Fruit fly (Drosophila melanogaster) whole organism, embryonic: Measurements from ENCODE around the gene CG9269.

Experiments used
- CG10959 ChIP-seq: fragments of 200-800 bp; sonication (Bioruptor generic); IDR thresholded peaks from 2 replicates; pipeline ENCODE4 v1.3.6; 2022; ENCODE audit warnings: missing biosample characterization, missing genetic modification characterization
- CG12104 ChIP-seq: fragments of 200-800 bp; sonication (Bioruptor generic); optimal IDR thresholded peaks from 3 replicates; lab custom pipeline; 2016; ENCODE audit warnings: missing biosample characterization, missing genetic modification characterization
- CG12391 ChIP-seq: fragments of 200-800 bp; sonication (Bioruptor generic); optimal IDR thresholded peaks from 3 replicates; lab custom pipeline; 2018; ENCODE audit warnings: missing biosample characterization, mild to moderate bottlenecking, missing genetic modification characterization, moderate library complexity
- CG12659 ChIP-seq: fragments of 200-800 bp; sonication (Bioruptor generic); optimal IDR thresholded peaks from 3 replicates; lab custom pipeline; 2017; ENCODE audit warnings: mild to moderate bottlenecking, missing biosample characterization, missing genetic modification reagents, missing genetic modification characterization
- CG12942 ChIP-seq: fragments of 200-800 bp; sonication (Bioruptor generic); optimal IDR thresholded peaks from 3 replicates; lab custom pipeline; 2016; ENCODE audit warnings: missing biosample characterization, missing genetic modification characterization
- CG17385 ChIP-seq: fragments of 200-800 bp; sonication (Bioruptor generic); optimal IDR thresholded peaks from 3 replicates; lab custom pipeline; 2018; ENCODE audit warnings: missing biosample characterization, mild to moderate bottlenecking, missing genetic modification characterization
- CG18476 ChIP-seq: fragments of 200-800 bp; sonication (Bioruptor generic); optimal IDR thresholded peaks from 2 replicates; lab custom pipeline; 2016; ENCODE audit warnings: missing biosample characterization, mild to moderate bottlenecking, missing genetic modification characterization
- CG3281 ChIP-seq: fragments of 200-800 bp; sonication (Bioruptor generic); optimal IDR thresholded peaks from 3 replicates; lab custom pipeline; 2017; ENCODE audit warnings: missing biosample characterization, mild to moderate bottlenecking, missing genetic modification characterization
- CG3838 ChIP-seq: fragments of 200-800 bp; sonication (Bioruptor generic); optimal IDR thresholded peaks from 3 replicates; lab custom pipeline; 2016; ENCODE audit warnings: missing biosample characterization, missing genetic modification characterization
- CG3847 ChIP-seq: fragments of 200-800 bp; sonication (Bioruptor generic); IDR thresholded peaks from 2 replicates; pipeline ENCODE4 v1.3.6; 2022; ENCODE audit warnings: missing biosample characterization, missing genetic modification characterization
- CG5953 ChIP-seq: fragments of 200-800 bp; sonication (Bioruptor generic); IDR thresholded peaks from 2 replicates; pipeline ENCODE4 v1.3.6; 2022; ENCODE audit warnings: missing biosample characterization, missing genetic modification characterization
- CG7357 ChIP-seq: fragments of 200-800 bp; sonication (Bioruptor generic); IDR thresholded peaks from 3 replicates; pipeline ENCODE4 v1.3.6; 2022; ENCODE audit warnings: missing biosample characterization, missing genetic modification characterization
- CG7556 ChIP-seq: fragments of 200-800 bp; sonication (Bioruptor generic); optimal IDR thresholded peaks from 2 replicates; lab custom pipeline; 2017; ENCODE audit warnings: missing biosample characterization, mild to moderate bottlenecking, missing genetic modification characterization
- CG9727 ChIP-seq: fragments of 200-800 bp; sonication (Bioruptor generic); optimal IDR thresholded peaks from 3 replicates; lab custom pipeline; 2017; ENCODE audit warnings: missing biosample characterization, mild to moderate bottlenecking, missing genetic modification characterization
- CG9797 ChIP-seq: fragments of 200-800 bp; sonication (Bioruptor generic); optimal IDR thresholded peaks from 3 replicates; lab custom pipeline; 2018; ENCODE audit warnings: missing biosample characterization, mild to moderate bottlenecking, missing genetic modification characterization
- Chrac-16 ChIP-seq: fragments of 200-800 bp; sonication (Bioruptor generic); optimal IDR thresholded peaks from 3 replicates; lab custom pipeline; 2016; ENCODE audit warnings: missing biosample characterization, missing genetic modification characterization
- Dbx ChIP-seq: fragments of 200-800 bp; sonication (Bioruptor generic); IDR thresholded peaks from 3 replicates; pipeline ENCODE4 v1.3.6; 2022; ENCODE audit warnings: missing biosample characterization, missing genetic modification characterization
- Dll ChIP-seq: fragments of 200-800 bp; sonication (Bioruptor generic); IDR thresholded peaks from 4 replicates; pipeline ENCODE4 v1.3.6; 2022; ENCODE audit warnings: missing biosample characterization, missing genetic modification characterization; ENCODE audit not compliant: partially characterized antibody
- Ets65A ChIP-seq: fragments of 200-800 bp; sonication (Bioruptor generic); peaks from one replicate; lab custom pipeline; 2016; ENCODE audit warnings: missing biosample characterization, missing genetic modification characterization
- Fer3 ChIP-seq: fragments of 200-800 bp; sonication (Bioruptor generic); optimal IDR thresholded peaks from 2 replicates; lab custom pipeline; 2018; ENCODE audit warnings: missing biosample characterization, mild to moderate bottlenecking, missing genetic modification characterization, moderate library complexity
- Hr51 ChIP-seq, 2 experiments: fragments of 200-800 bp; sonication (Bioruptor generic); optimal IDR thresholded peaks; 2 replicates in 1 of 2; 3 replicates in 1 of 2; lab custom pipeline; 2016 to 2018; ENCODE audit warnings: missing biosample characterization in 2 of 2, missing genetic modification characterization in 2 of 2, mild to moderate bottlenecking in 1 of 2, moderate library complexity in 1 of 2
- Meics ChIP-seq: fragments of 200-800 bp; sonication (Bioruptor generic); optimal IDR thresholded peaks from 2 replicates; lab custom pipeline; 2017; ENCODE audit warnings: missing biosample characterization, mild to moderate bottlenecking, missing genetic modification characterization
- Poxn ChIP-seq: fragments of 200-800 bp; sonication (Bioruptor generic); IDR thresholded peaks from 2 replicates; pipeline ENCODE4 v1.3.6; 2022; ENCODE audit warnings: missing biosample characterization, missing genetic modification characterization
- Ptx1 ChIP-seq: fragments of 200-800 bp; sonication (Bioruptor generic); IDR thresholded peaks from 2 replicates; pipeline ENCODE4 v1.3.6; 2022; ENCODE audit warnings: missing biosample characterization, missing genetic modification characterization
- Rfx ChIP-seq: fragments of 200-800 bp; sonication (Bioruptor generic); IDR thresholded peaks from 2 replicates; pipeline ENCODE4 v1.3.6; 2022; ENCODE audit warnings: missing biosample characterization, missing genetic modification characterization
- Xbp1 ChIP-seq: fragments of 200-800 bp; sonication (Bioruptor generic); optimal IDR thresholded peaks from 3 replicates; lab custom pipeline; 2016; ENCODE audit warnings: missing biosample characterization, mild to moderate bottlenecking, missing genetic modification characterization
- ab ChIP-seq: fragments of 200-800 bp; sonication (Bioruptor generic); optimal IDR thresholded peaks from 2 replicates; lab custom pipeline; 2016; ENCODE audit warnings: missing biosample characterization, missing genetic modification characterization
- caup ChIP-seq: fragments of 200-800 bp; sonication (Bioruptor generic); optimal IDR thresholded peaks from 3 replicates; lab custom pipeline; 2017; ENCODE audit warnings: missing biosample characterization, mild to moderate bottlenecking, missing genetic modification characterization, moderate library complexity; ENCODE audit not compliant: severe bottlenecking
- crol ChIP-seq: fragments of 200-800 bp; sonication (Bioruptor generic); IDR thresholded peaks from 2 replicates; pipeline ENCODE4 v1.3.6; 2022; ENCODE audit warnings: missing biosample characterization, missing genetic modification characterization
- crp ChIP-seq, 2 experiments: fragments of 200-800 bp; sonication (Bioruptor generic); optimal IDR thresholded peaks; 2 replicates in 1 of 2; 3 replicates in 1 of 2; lab custom pipeline; 2017; ENCODE audit warnings: missing biosample characterization in 2 of 2, missing genetic modification characterization in 2 of 2, mild to moderate bottlenecking in 1 of 2, moderate library complexity in 1 of 2
- cwo ChIP-seq: fragments of 200-800 bp; sonication (Bioruptor generic); optimal IDR thresholded peaks from 3 replicates; lab custom pipeline; 2017; ENCODE audit warnings: missing biosample characterization, missing genetic modification characterization, mild to moderate bottlenecking, moderate library complexity, missing genetic modification reagents
- gem ChIP-seq: fragments of 200-800 bp; sonication (Bioruptor generic); optimal IDR thresholded peaks from 2 replicates; lab custom pipeline; 2019; ENCODE audit warnings: missing biosample characterization, mild to moderate bottlenecking, missing genetic modification characterization, moderate library complexity
- gsb ChIP-seq: fragments of 200-800 bp; sonication (Bioruptor generic); IDR thresholded peaks from 2 replicates; pipeline ENCODE4 v1.3.6; 2022; ENCODE audit warnings: missing biosample characterization, missing genetic modification characterization
- kay ChIP-seq: fragments of 200-800 bp; sonication (Bioruptor generic); optimal IDR thresholded peaks from 2 replicates; lab custom pipeline; 2016; ENCODE audit warnings: missing biosample characterization, missing genetic modification characterization
- lmd ChIP-seq: fragments of 200-800 bp; sonication (Bioruptor generic); IDR thresholded peaks from 2 replicates; pipeline ENCODE4 v1.3.6; 2022; ENCODE audit warnings: missing biosample characterization, missing genetic modification characterization
- lov ChIP-seq, 2 experiments: fragments of 200-800 bp in 1 of 2; fragments of >200 bp in 1 of 2; sonication (Bioruptor generic) in 1 of 2; IDR thresholded peaks in 1 of 2; optimal IDR thresholded peaks in 1 of 2; 2 replicates in 1 of 2; 3 replicates in 1 of 2; pipeline versions ENCODE4 v1.3.6 to Lab custom; 2017 to 2022; ENCODE audit warnings: missing biosample characterization in 1 of 2, missing genetic modification characterization in 1 of 2
- prd ChIP-seq, 3 experiments: fragments of >200 bp in 2 of 3; fragments of 200-800 bp in 1 of 3; sonication (Bioruptor generic) in 1 of 3; optimal IDR thresholded peaks in 2 of 3; IDR thresholded peaks in 1 of 3; 2 replicates in 2 of 3; 3 replicates in 1 of 3; pipeline versions ENCODE4 v1.3.6 to Lab custom; 2017 to 2022; ENCODE audit warnings: missing biosample characterization in 1 of 3, missing genetic modification characterization in 1 of 3
- row ChIP-seq: fragments of 200-800 bp; sonication (Bioruptor generic); IDR thresholded peaks from 3 replicates; pipeline ENCODE4 v1.3.6; 2022; ENCODE audit warnings: missing biosample characterization, missing genetic modification characterization
- sc ChIP-seq, 3 experiments: fragments of >200 bp in 2 of 3; fragments of 200-800 bp in 1 of 3; sonication (Bioruptor generic) in 1 of 3; optimal IDR thresholded peaks; 2 replicates in 2 of 3; 3 replicates in 1 of 3; lab custom pipeline; 2017; ENCODE audit warnings: mild to moderate bottlenecking in 1 of 3, missing biosample characterization in 1 of 3, missing genetic modification characterization in 1 of 3, missing genetic modification reagents in 1 of 3
- schlank ChIP-seq: fragments of 200-800 bp; sonication (Bioruptor generic); optimal IDR thresholded peaks from 2 replicates; lab custom pipeline; 2018; ENCODE audit warnings: missing biosample characterization, mild to moderate bottlenecking, missing genetic modification characterization
- sens ChIP-seq: fragments of 200-800 bp; sonication (Bioruptor generic); peaks from one replicate; lab custom pipeline; 2016; ENCODE audit warnings: missing biosample characterization, missing genetic modification characterization
- sisA ChIP-seq: fragments of 200-800 bp; sonication (Bioruptor generic); IDR thresholded peaks from 2 replicates; pipeline ENCODE4 v1.3.6; 2022; ENCODE audit warnings: missing biosample characterization, missing genetic modification characterization
- slbo ChIP-seq: fragments of 200-800 bp; sonication (Bioruptor generic); IDR thresholded peaks from 2 replicates; pipeline ENCODE4 v1.3.6; 2022; ENCODE audit warnings: missing biosample characterization, missing genetic modification characterization
- sr ChIP-seq: fragments of 200-800 bp; sonication (Bioruptor generic); IDR thresholded peaks from 3 replicates; pipeline ENCODE4 v1.3.6; 2022; ENCODE audit warnings: missing biosample characterization, missing genetic modification characterization
- sug ChIP-seq: fragments of 200-800 bp; optimal IDR thresholded peaks from 2 replicates; lab custom pipeline; 2019; ENCODE audit warnings: missing biosample characterization, mild to moderate bottlenecking, missing genetic modification characterization, moderate library complexity
- tgo ChIP-seq: fragments of 200-800 bp; sonication (Bioruptor generic); IDR thresholded peaks from 3 replicates; pipeline ENCODE4 v1.3.6; 2022; ENCODE audit warnings: missing biosample characterization, missing genetic modification characterization
- vvl ChIP-seq: fragments of 200-800 bp; sonication (Bioruptor generic); IDR thresholded peaks from 2 replicates; pipeline ENCODE4 v1.3.6; 2022; ENCODE audit warnings: missing biosample characterization, missing genetic modification characterization

Gene CG9269

dm6 chr3R:13596409-13596808, 19.3 kb upstream of the CG9269 start (continued):
- TF ChIP-seq lmd (GFP tag; lab: Robert Waterston, UW) (0 out of 2 replicates have a peak, but pooled peaks have one; percentile 22), cwo (peak; percentile 22), sisA (GFP tag; lab: Robert Waterston, UW) (0 out of 2 replicates have a peak, but pooled peaks have one; percentile 12), vvl (peak; percentile 15; the same call in 1 of the 2 replicates)

dm6 chr3R:13600539-13600938, 15.2 kb upstream of the CG9269 start:
- TF ChIP-seq CG12659 (GFP tag; lab: Kevin White, UChicago) (peak; percentile 2), sug (tag; lab: Kevin White, UChicago) (no peak), Fer3 (tag; lab: Kevin White, UChicago) (peak; percentile 24), ab (GFP tag; lab: Kevin White, UChicago) (no peak), row (GFP tag; lab: Robert Waterston, UW) (peak; percentile 60; the same call in 2 of the 3 replicates), CG3838 (GFP tag; lab: Kevin White, UChicago) (no peak), Ptx1 (GFP tag; lab: Robert Waterston, UW) (peak; percentile 30; the same call in 1 of the 2 replicates), sc (optimal IDR thresholded peaks at IDR 0.05; lab: Kevin White, UChicago) (no peak), sc (GFP tag; optimal IDR thresholded peaks at IDR 0.05; lab: Kevin White, UChicago) (no peak), Dbx (GFP tag; lab: Robert Waterston, UW) (0 out of 3 replicates have a peak, but pooled peaks have one; percentile 41), prd (optimal IDR thresholded peaks at IDR 0.05; lab: Kevin White, UChicago) (no peak), prd (GFP tag; IDR thresholded peaks at IDR 0.05; lab: Robert Waterston, UW) (peak; percentile 37; the same call in 1 of the 3 replicates), CG5953 (GFP tag; lab: Robert Waterston, UW) (no peak), lov (optimal IDR thresholded peaks at IDR 0.05; lab: Kevin White, UChicago) (no peak), lov (GFP tag; IDR thresholded peaks at IDR 0.05; lab: Robert Waterston, UW) (no peak), CG18476 (GFP tag; lab: Kevin White, UChicago) (no peak), CG3847 (GFP tag; lab: Robert Waterston, UW) (0 out of 2 replicates have a peak, but pooled peaks have one; percentile 14), CG3281 (peak; percentile 48), slbo (GFP tag; lab: Robert Waterston, UW) (peak; percentile 41), Ets65A (GFP tag; lab: Kevin White, UChicago) (peak; percentile 75), CG12391 (tag; lab: Kevin White, UChicago) (peak; percentile 32), CG7357 (GFP tag; lab: Robert Waterston, UW) (peak; percentile 38; the same call in 1 of the 3 replicates), CG12104 (GFP tag; lab: Kevin White, UChicago) (no peak), schlank (tag; lab: Kevin White, UChicago) (no peak), CG12942 (no peak), Chrac-16 (GFP tag; lab: Kevin White, UChicago) (no peak), crp (GFP tag; optimal IDR thresholded peaks at IDR 0.05; lab: Kevin White, UChicago) (no peak), kay (GFP tag; lab: Kevin White, UChicago) (no peak), CG9797 (GFP tag; lab: Kevin White, UChicago) (no peak), CG17385 (GFP tag; lab: Kevin White, UChicago) (peak; percentile 25), CG7556 (peak; percentile 38), cwo (peak; percentile 32), tgo (peak; percentile 32; the same call in 1 of the 3 replicates), CG10959 (GFP tag; lab: Robert Waterston, UW) (no peak), Xbp1 (GFP tag; lab: Kevin White, UChicago) (peak; percentile 14), crol (no peak), CG9727 (GFP tag; lab: Kevin White, UChicago) (peak; percentile 32), Hr51 (GFP tag; optimal IDR thresholded peaks at IDR 0.05; lab: Kevin White, UChicago) (peak in 1 of 2 experiments; percentile 45), sens (peak; percentile 48), caup (GFP tag; lab: Kevin White, UChicago) (peak; percentile 1), Poxn (GFP tag; lab: Robert Waterston, UW) (no peak), Rfx (peak; percentile 44; the same call in 1 of the 2 replicates), gsb (GFP tag; lab: Robert Waterston, UW) (no peak), sr (GFP tag; lab: Robert Waterston, UW) (no peak), Dll (GFP tag; lab: Robert Waterston, UW) (no peak), Meics (GFP tag; lab: Kevin White, UChicago) (peak; percentile 52), gem (tag; lab: Kevin White, UChicago) (peak; percentile 61)
